Worm (Caenorhabditis elegans) whole organism, L3 larva: ENCODE measurements around the gene inx-8.
A peak's percentile ranks its signal among the peaks of the same experiment; 100 is the strongest.

Experiments
- ceh-16 ChIP-seq: sonication (generic microtip); optimal IDR thresholded peaks from 2 replicates; lab custom pipeline; 2017; ENCODE audit warnings: missing biosample characterization, missing genetic modification characterization
- egl-5 ChIP-seq: fragments of 150-350 bp; optimal IDR thresholded peaks from 2 replicates; lab custom pipeline; 2017; ENCODE audit warnings: missing biosample characterization, missing genetic modification reagents, missing genetic modification characterization, inconsistent platforms
- elt-2 ChIP-seq: sonication (generic microtip); optimal IDR thresholded peaks from 2 replicates; lab custom pipeline; 2016; ENCODE audit warnings: missing genetic modification reagents, mild to moderate bottlenecking, missing genetic modification characterization, missing compliant biosample characterization
- elt-3 ChIP-seq, 3 experiments: fragments of 150-350 bp in 1 of 3; sonication (generic microtip) in 2 of 3; optimal IDR thresholded peaks; 2 replicates in 2 of 3; 4 replicates in 1 of 3; lab custom pipeline; 2014 to 2017; ENCODE audit warnings: missing biosample characterization in 3 of 3, missing genetic modification characterization in 3 of 3
- fkh-10 ChIP-seq: sonication (generic microtip); optimal IDR thresholded peaks from 2 replicates; lab custom pipeline; 2017; ENCODE audit warnings: missing biosample characterization, missing genetic modification reagents, missing genetic modification characterization
- hmg-11 ChIP-seq: sonication (generic microtip); optimal IDR thresholded peaks from 2 replicates; lab custom pipeline; 2016; ENCODE audit warnings: missing genetic modification characterization, missing compliant biosample characterization
- jun-1 ChIP-seq: fragments of 150-350 bp; optimal IDR thresholded peaks from 2 replicates; lab custom pipeline; 2014; ENCODE audit warnings: missing biosample characterization, missing genetic modification reagents, missing genetic modification characterization
- nhr-11 ChIP-seq: fragments of 150-350 bp; optimal IDR thresholded peaks from 2 replicates; lab custom pipeline; 2014; ENCODE audit warnings: missing biosample characterization, missing genetic modification characterization
- nhr-12 ChIP-seq: fragments of 150-350 bp; optimal IDR thresholded peaks from 2 replicates; lab custom pipeline; 2014; ENCODE audit warnings: missing biosample characterization, missing genetic modification characterization
- nhr-23 ChIP-seq: fragments of 150-350 bp; optimal IDR thresholded peaks from 2 replicates; lab custom pipeline; 2014; ENCODE audit warnings: missing biosample characterization, missing genetic modification reagents, missing genetic modification characterization
- nhr-25 ChIP-seq: sonication (generic microtip); optimal IDR thresholded peaks from 2 replicates; lab custom pipeline; 2017; ENCODE audit warnings: missing biosample characterization, missing genetic modification characterization
- nhr-28 ChIP-seq: fragments of 150-350 bp; optimal IDR thresholded peaks from 2 replicates; lab custom pipeline; 2014; ENCODE audit warnings: missing biosample characterization, missing genetic modification characterization
- pha-4 ChIP-seq: fragments of 150-350 bp; optimal IDR thresholded peaks from 2 replicates; lab custom pipeline; 2014; ENCODE audit warnings: missing biosample characterization, missing genetic modification reagents, missing genetic modification characterization
- pqm-1 ChIP-seq: fragments of 150-350 bp; optimal IDR thresholded peaks from 2 replicates; lab custom pipeline; 2017; ENCODE audit warnings: missing biosample characterization, missing genetic modification characterization, inconsistent platforms
- zag-1 ChIP-seq: fragments of 150-350 bp; optimal IDR thresholded peaks from 2 replicates; lab custom pipeline; 2014; ENCODE audit warnings: missing biosample characterization, missing genetic modification characterization

inx-8 gene

DNA sequence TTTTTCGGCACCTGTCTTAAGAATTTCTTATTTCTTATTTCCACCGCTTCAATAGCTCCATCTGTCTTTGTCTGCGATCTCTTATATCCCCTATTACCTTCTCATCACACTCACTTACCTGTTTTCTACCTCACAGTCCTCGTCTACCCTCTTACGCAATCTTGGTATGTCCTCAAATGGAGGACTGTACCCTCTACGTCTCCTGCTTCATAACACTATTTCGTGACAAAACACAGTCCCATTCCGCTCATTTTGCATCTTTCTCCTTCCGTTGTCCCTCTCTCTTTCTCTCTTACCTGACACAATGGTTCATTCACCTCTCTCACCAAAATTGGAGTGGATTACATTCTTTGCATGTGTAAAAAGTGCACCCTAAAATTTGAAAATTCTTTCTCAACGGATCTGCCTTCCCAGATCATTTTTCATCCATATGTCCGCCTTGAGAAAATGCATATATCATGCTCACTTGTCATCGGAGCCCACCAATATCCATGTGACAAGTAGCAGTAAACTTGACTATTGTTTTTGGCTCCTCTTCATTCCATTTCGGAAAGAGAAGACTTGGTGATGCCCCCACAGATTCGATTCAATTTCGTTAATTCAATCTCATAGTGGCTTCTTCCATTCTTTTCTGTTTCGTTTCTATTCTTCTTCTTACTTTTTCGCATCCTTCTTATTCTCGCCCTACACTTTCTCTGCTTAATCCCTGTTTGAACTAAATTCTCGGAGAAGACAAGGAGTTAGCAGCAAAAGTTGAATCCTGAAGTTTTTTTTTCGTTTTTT lies 43.6 kb downstream of the inx-8 start:
- TF ChIP-seq nhr-11 (no peak), zag-1 (tag; lab: Kevin White, UChicago) (no peak), fkh-10 (GFP tag; lab: Kevin White, UChicago) (peak; percentile 18), ceh-16 (tag; lab: Kevin White, UChicago) (no peak), hmg-11 (peak; percentile 19), nhr-28 (tag; lab: Kevin White, UChicago) (no peak), nhr-25 (tag; lab: Kevin White, UChicago) (peak; percentile 20)

- TF ChIP-seq nhr-25 (tag; lab: Kevin White, UChicago) (peak; percentile 8), nhr-23 (no peak)
Measured at ce11 chrIV:11718653-11719052, 45.0 kb downstream of the inx-8 start.

- TF ChIP-seq elt-2 (tag; lab: Kevin White, UChicago) (peak; percentile 65), pqm-1 (tag; lab: Kevin White, UChicago) (peak; percentile 16), pha-4 (tag; lab: Kevin White, UChicago) (peak; percentile 2), nhr-12 (tag; lab: Kevin White, UChicago) (no peak)
Measured at ce11 chrIV:11721878-11722277, 48.2 kb downstream of the inx-8 start.

ce11 chrIV:11723255-11723654 lies 49.6 kb downstream of the inx-8 start:
- TF ChIP-seq jun-1 (tag; lab: Kevin White, UChicago) (no peak), egl-5 (tag; lab: Kevin White, UChicago) (no peak), elt-3 (tag; optimal IDR thresholded peaks at IDR 0.05; lab: Kevin White, UChicago) (no peak), fkh-10 (GFP tag; lab: Kevin White, UChicago) (no peak)
